Fruit fly (Drosophila melanogaster): ENCODE results near the gene Nplp4.

Nplp4 gene

DNA sequence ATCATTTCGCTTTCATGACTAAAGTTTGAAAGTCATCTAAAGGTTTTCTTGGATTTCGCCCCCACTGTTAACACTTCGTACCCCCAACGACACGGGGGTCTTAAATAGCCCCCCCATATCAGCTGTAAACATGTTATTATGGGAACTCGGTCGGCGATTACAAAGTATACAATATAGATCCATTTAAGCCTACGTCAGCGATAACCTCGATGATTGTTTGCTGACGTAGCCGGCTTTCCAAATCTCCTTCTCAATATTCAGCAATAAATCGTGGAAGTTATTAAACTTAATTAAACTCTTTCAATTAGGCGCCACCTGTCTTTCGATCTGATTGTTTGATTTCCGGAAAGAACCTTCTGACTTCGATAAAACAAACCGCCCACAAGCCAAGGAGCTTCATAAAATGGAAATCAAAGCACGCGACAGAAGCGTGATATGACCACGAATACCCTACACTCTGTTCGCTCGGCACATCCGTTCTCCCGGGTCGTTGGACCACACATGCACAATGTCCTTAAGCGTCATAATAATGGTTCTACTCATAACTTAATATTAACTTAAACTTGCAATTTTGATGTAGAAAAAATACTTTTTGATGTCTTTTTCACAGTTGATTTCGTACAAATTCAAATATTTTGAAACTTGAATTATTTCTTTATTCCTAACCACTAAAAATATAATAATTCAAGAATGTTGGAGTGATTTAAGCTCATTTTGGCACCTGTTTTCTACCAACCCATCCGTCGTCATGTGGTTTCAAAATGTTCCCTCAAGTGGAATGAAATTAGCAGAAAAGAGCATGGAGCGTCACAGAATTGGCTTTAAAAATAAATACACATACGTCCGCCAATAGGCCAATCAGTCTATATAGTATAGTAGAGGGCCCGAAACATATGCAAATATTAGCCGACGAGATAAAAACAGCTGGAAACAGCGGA, 21.6 kb upstream of the Nplp4 start (continued):
- peak; percentile 25 for TF ChIP-seq Chrac-16 (GFP tag; optimal IDR thresholded peaks at IDR 0.05)
- peak; percentile 2 for TF ChIP-seq ATbp (GFP tag; optimal IDR thresholded peaks at IDR 0.05)
- no peak for TF ChIP-seq CG1024 (GFP tag; IDR thresholded peaks at IDR 0.05)
- TF ChIP-seq trem (tag; optimal IDR thresholded peaks at IDR 0.05), result no peak
- peak; percentile 16 for TF ChIP-seq en (GFP tag; optimal IDR thresholded peaks at IDR 0.05)
- TF ChIP-seq CG2678 (tag; optimal IDR thresholded peaks at IDR 0.05), result peak; percentile 66
- TF ChIP-seq CG13287 (GFP tag; IDR thresholded peaks at IDR 0.05; ENCODE audit: partially characterized antibody), result no peak
- TF ChIP-seq CG5953 (GFP tag; IDR thresholded peaks at IDR 0.05), result no peak
- TF ChIP-seq CG13123 (GFP tag; optimal IDR thresholded peaks at IDR 0.05), result peak; percentile 2
- no peak for TF ChIP-seq Dref (GFP tag; IDR thresholded peaks at IDR 0.05)
- TF ChIP-seq stc (GFP tag; IDR thresholded peaks at IDR 0.05), result no peak
- TF ChIP-seq cas (GFP tag; IDR thresholded peaks at IDR 0.05), result no peak
- TF ChIP-seq Bteb2 (GFP tag; optimal IDR thresholded peaks at IDR 0.05), result no peak
- peak; percentile 44 for TF ChIP-seq Side (GFP tag; optimal IDR thresholded peaks at IDR 0.05)
- peak; percentile 25 for TF ChIP-seq phol (tag; optimal IDR thresholded peaks at IDR 0.05)
- TF ChIP-seq pita (GFP tag; optimal IDR thresholded peaks at IDR 0.05), result no peak
- no peak for TF ChIP-seq Dfd (GFP tag; optimal IDR thresholded peaks at IDR 0.05)
- TF ChIP-seq ci (GFP tag; IDR thresholded peaks at IDR 0.05), result 0 out of 3 replicates have a peak, but pooled peaks have one; percentile 38
- peak; percentile 59 for TF ChIP-seq bcd (GFP tag; optimal IDR thresholded peaks at IDR 0.05)
- peak; percentile 98 for TF ChIP-seq CG10274 (GFP tag; optimal IDR thresholded peaks at IDR 0.05)
- peak; percentile 56; the same call in 1 of the 2 replicates for TF ChIP-seq CG9215 (GFP tag; IDR thresholded peaks at IDR 0.05)
- TF ChIP-seq ken (GFP tag; IDR thresholded peaks at IDR 0.05), result peak; percentile 31; the same call in 1 of the 3 replicates
- no peak for TF ChIP-seq CG8290 (GFP tag; optimal IDR thresholded peaks at IDR 0.05)
- TF ChIP-seq CG8290 (tag; optimal IDR thresholded peaks at IDR 0.05), result peak in 1 of 2 experiments; percentile 73
- TF ChIP-seq CG17359 (tag; optimal IDR thresholded peaks at IDR 0.05), result peak; percentile 37
- TF ChIP-seq lilli (GFP tag; optimal IDR thresholded peaks at IDR 0.05), result peak; percentile 72
- peak; percentile 32 for TF ChIP-seq fu2 (GFP tag; optimal IDR thresholded peaks at IDR 0.05)
- TF ChIP-seq CG31388 (GFP tag; optimal IDR thresholded peaks at IDR 0.05), result no peak
- TF ChIP-seq CG13894 (tag; optimal IDR thresholded peaks at IDR 0.05), result peak; percentile 4
- no peak for TF ChIP-seq CG30020 (tag; optimal IDR thresholded peaks at IDR 0.05)
- peak; percentile 50 for TF ChIP-seq lab (GFP tag; optimal IDR thresholded peaks at IDR 0.05)
- TF ChIP-seq mam (GFP tag; optimal IDR thresholded peaks at IDR 0.05), result peak; percentile 42
- peak; percentile 25 for TF ChIP-seq jumu (GFP tag; optimal IDR thresholded peaks at IDR 0.05)
- no peak for TF ChIP-seq CG3726 (GFP tag; IDR thresholded peaks at IDR 0.05)
- TF ChIP-seq Hr51 (GFP tag; optimal IDR thresholded peaks at IDR 0.05), result peak in 1 of 2 experiments; percentile 67
- TF ChIP-seq Pdp1 (GFP tag; optimal IDR thresholded peaks at IDR 0.05), result peak; percentile 25 to 58
- TF ChIP-seq pho (GFP tag; optimal IDR thresholded peaks at IDR 0.05), result peak; percentile 48
- peak; percentile 13 for TF ChIP-seq fd96Cb (tag; optimal IDR thresholded peaks at IDR 0.05)
- TF ChIP-seq CG12659 (GFP tag; optimal IDR thresholded peaks at IDR 0.05), result peak; percentile 49
- TF ChIP-seq Hsf (GFP tag; optimal IDR thresholded peaks at IDR 0.05), result peak; percentile 50
- peak; percentile 93 for TF ChIP-seq mirr (GFP tag; optimal IDR thresholded peaks at IDR 0.05)
- TF ChIP-seq Atf-2 (GFP tag; optimal IDR thresholded peaks at IDR 0.05), result peak; percentile 15
- no peak for TF ChIP-seq pum (GFP tag; optimal IDR thresholded peaks at IDR 0.05)
- TF ChIP-seq bbx (GFP tag; IDR thresholded peaks at IDR 0.05; ENCODE audit: partially characterized antibody), result no peak
- TF ChIP-seq CG31441 (GFP tag; IDR thresholded peaks at IDR 0.05), result 0 out of 2 replicates have a peak, but pooled peaks have one; percentile 44
- no peak for TF ChIP-seq CG17612 (GFP tag; IDR thresholded peaks at IDR 0.05)
- TF ChIP-seq Nf-YC (tag; optimal IDR thresholded peaks at IDR 0.05), result peak; percentile 27
- no peak for TF ChIP-seq CG2129 (GFP tag; IDR thresholded peaks at IDR 0.05; ENCODE audit: partially characterized antibody)
- TF ChIP-seq shn (GFP tag; optimal IDR thresholded peaks at IDR 0.05), result peak; percentile 6

Data from whole organism, embryonic.